Worm (Caenorhabditis elegans) whole organism, L4 larva: Measurements from ENCODE around the gene npr-19.

Source experiments
- egl-43 ChIP-seq: fragments of 200-800 bp; sonication (Bioruptor generic); IDR thresholded peaks from 2 replicates; pipeline ENCODE4 v1.3.6; 2022; ENCODE audit warnings: missing genetic modification reagents, missing genetic modification characterization, missing compliant biosample characterization
- hlh-30 ChIP-seq: sonication (generic microtip); optimal IDR thresholded peaks from 2 replicates; lab custom pipeline; 2017; ENCODE audit warnings: antibody characterized with exemption, mild to moderate bottlenecking, missing genetic modification characterization, missing compliant biosample characterization; ENCODE audit not compliant: insufficient read depth
- lin-13 ChIP-seq: fragments of 150-350 bp; optimal IDR thresholded peaks from 2 replicates; lab custom pipeline; 2014; ENCODE audit warnings: missing biosample characterization, missing genetic modification reagents, missing genetic modification characterization
- snpc-1.2 ChIP-seq: fragments of 200-800 bp; sonication (Bioruptor generic); IDR thresholded peaks from 2 replicates; pipeline ENCODE4 v1.3.6; 2022; ENCODE audit warnings: missing genetic modification reagents, missing genetic modification characterization, missing compliant biosample characterization

ce11 chrX:759634-760033, 24.2 kb upstream of the npr-19 start, which contains the start of gene aex-3:
- no peak for TF ChIP-seq lin-13 (GFP tag; lab: Kevin White, UChicago)
- TF ChIP-seq egl-43 (GFP tag; lab: Robert Waterston, UW) = no peak
- no peak for TF ChIP-seq snpc-1.2 (GFP tag; lab: Robert Waterston, UW)
- no peak for TF ChIP-seq hlh-30 (tag; lab: Kevin White, UChicago)
